Fruit fly (Drosophila melanogaster) whole organism, embryonic: ENCODE data around the gene CG10232.

Experiments used
- Atf6 ChIP-seq: fragments of 200-800 bp; sonication (Bioruptor generic); IDR thresholded peaks from 2 replicates; pipeline ENCODE4 v1.3.6; 2022; ENCODE audit warnings: missing biosample characterization, missing genetic modification characterization
- Bteb2 ChIP-seq: fragments of 200-800 bp; sonication (Bioruptor generic); optimal IDR thresholded peaks from 2 replicates; lab custom pipeline; 2016; ENCODE audit warnings: missing biosample characterization, missing genetic modification characterization
- CG10274 ChIP-seq: fragments of 200-800 bp; sonication (Bioruptor generic); optimal IDR thresholded peaks from 3 replicates; lab custom pipeline; 2017; ENCODE audit warnings: missing biosample characterization, mild to moderate bottlenecking, missing genetic modification characterization
- CG11560 ChIP-seq: fragments of 200-800 bp; sonication (Bioruptor generic); IDR thresholded peaks from 3 replicates; pipeline ENCODE4 v1.3.6; 2022; ENCODE audit warnings: missing biosample characterization, missing genetic modification characterization
- CG1233 ChIP-seq: fragments of 200-800 bp; sonication (Bioruptor generic); optimal IDR thresholded peaks from 4 replicates; lab custom pipeline; 2018; ENCODE audit warnings: missing biosample characterization, mild to moderate bottlenecking, missing genetic modification characterization
- CG1602 ChIP-seq: fragments of 200-800 bp; sonication (Bioruptor generic); optimal IDR thresholded peaks from 3 replicates; lab custom pipeline; 2016; ENCODE audit warnings: missing biosample characterization, missing genetic modification characterization
- CG16779 ChIP-seq: fragments of 200-800 bp; sonication (Bioruptor generic); IDR thresholded peaks from 2 replicates; pipeline ENCODE4 v1.3.6; 2022; ENCODE audit warnings: missing biosample characterization, missing genetic modification characterization
- CG17612 ChIP-seq: fragments of 200-800 bp; sonication (Bioruptor generic); IDR thresholded peaks from 2 replicates; pipeline ENCODE4 v1.3.6; 2022; ENCODE audit warnings: missing biosample characterization, missing genetic modification characterization
- CG30020 ChIP-seq: fragments of 200-800 bp; optimal IDR thresholded peaks from 2 replicates; lab custom pipeline; 2019; ENCODE audit warnings: missing biosample characterization, mild to moderate bottlenecking, missing genetic modification characterization, moderate library complexity
- CG32772 ChIP-seq: fragments of 200-800 bp; sonication (Bioruptor generic); IDR thresholded peaks from 2 replicates; pipeline ENCODE4 v1.3.6; 2022; ENCODE audit warnings: missing biosample characterization, missing genetic modification characterization
- CG3847 ChIP-seq: fragments of 200-800 bp; sonication (Bioruptor generic); IDR thresholded peaks from 2 replicates; pipeline ENCODE4 v1.3.6; 2022; ENCODE audit warnings: missing biosample characterization, missing genetic modification characterization
- CG42726 ChIP-seq: fragments of 200-800 bp; sonication (Bioruptor generic); IDR thresholded peaks from 2 replicates; pipeline ENCODE4 v1.3.6; 2022; ENCODE audit warnings: missing biosample characterization, missing genetic modification characterization; ENCODE audit not compliant: partially characterized antibody
- CG5953 ChIP-seq: fragments of 200-800 bp; sonication (Bioruptor generic); IDR thresholded peaks from 2 replicates; pipeline ENCODE4 v1.3.6; 2022; ENCODE audit warnings: missing biosample characterization, missing genetic modification characterization
- CG7271 ChIP-seq: fragments of 200-800 bp; sonication (Bioruptor generic); optimal IDR thresholded peaks from 2 replicates; lab custom pipeline; 2018; ENCODE audit warnings: missing biosample characterization, mild to moderate bottlenecking, missing genetic modification characterization, moderate library complexity
- CG7556 ChIP-seq: fragments of 200-800 bp; sonication (Bioruptor generic); optimal IDR thresholded peaks from 2 replicates; lab custom pipeline; 2017; ENCODE audit warnings: missing biosample characterization, mild to moderate bottlenecking, missing genetic modification characterization
- CG7928 ChIP-seq: fragments of 200-800 bp; sonication (Bioruptor generic); optimal IDR thresholded peaks from 2 replicates; lab custom pipeline; 2017; ENCODE audit warnings: missing biosample characterization, mild to moderate bottlenecking, missing genetic modification characterization
- CG9932 ChIP-seq: fragments of 200-800 bp; sonication (Bioruptor generic); IDR thresholded peaks from 2 replicates; pipeline ENCODE4 v1.3.6; 2022; ENCODE audit warnings: missing biosample characterization, missing genetic modification characterization
- Dip2 ChIP-seq: fragments of 200-800 bp; sonication (Bioruptor generic); IDR thresholded peaks from 2 replicates; pipeline ENCODE4 v1.3.6; 2022; ENCODE audit warnings: missing biosample characterization, missing genetic modification characterization
- Fer3 ChIP-seq: fragments of 200-800 bp; sonication (Bioruptor generic); optimal IDR thresholded peaks from 2 replicates; lab custom pipeline; 2018; ENCODE audit warnings: missing biosample characterization, mild to moderate bottlenecking, missing genetic modification characterization, moderate library complexity
- HLH4C ChIP-seq: fragments of 200-800 bp; sonication (Bioruptor generic); IDR thresholded peaks from 3 replicates; pipeline ENCODE4 v1.3.6; 2022; ENCODE audit warnings: missing biosample characterization, missing genetic modification characterization; ENCODE audit not compliant: partially characterized antibody
- Hmr ChIP-seq: fragments of 200-800 bp; sonication (Bioruptor generic); optimal IDR thresholded peaks from 3 replicates; lab custom pipeline; 2017; ENCODE audit warnings: mild to moderate bottlenecking, missing biosample characterization, missing genetic modification reagents, missing genetic modification characterization
- Max ChIP-seq: fragments of 200-800 bp; sonication (Bioruptor generic); optimal IDR thresholded peaks from 2 replicates; lab custom pipeline; 2016; ENCODE audit warnings: missing biosample characterization, mild to moderate bottlenecking, missing genetic modification characterization
- NK7.1 ChIP-seq: fragments of 200-800 bp; sonication (Bioruptor generic); optimal IDR thresholded peaks from 3 replicates; lab custom pipeline; 2016; ENCODE audit warnings: missing biosample characterization, missing genetic modification characterization
- Nf-YA ChIP-seq: fragments of 200-800 bp; sonication (Bioruptor generic); IDR thresholded peaks from 2 replicates; pipeline ENCODE4 v1.3.6; 2022; ENCODE audit warnings: missing biosample characterization, missing genetic modification characterization
- Nf-YC ChIP-seq: fragments of 200-800 bp; optimal IDR thresholded peaks from 3 replicates; lab custom pipeline; 2019; ENCODE audit warnings: missing biosample characterization, mild to moderate bottlenecking, missing genetic modification characterization, moderate library complexity
- Oli ChIP-seq: fragments of 200-800 bp; sonication (Bioruptor generic); optimal IDR thresholded peaks from 2 replicates; lab custom pipeline; 2018; ENCODE audit warnings: missing biosample characterization, mild to moderate bottlenecking, missing genetic modification characterization, moderate library complexity
- Opbp ChIP-seq: fragments of 200-800 bp; sonication (Bioruptor generic); IDR thresholded peaks from 3 replicates; pipeline ENCODE4 v1.3.6; 2022; ENCODE audit warnings: missing biosample characterization, missing genetic modification characterization; ENCODE audit not compliant: partially characterized antibody
- PHDP ChIP-seq: fragments of 200-800 bp; sonication (Bioruptor generic); optimal IDR thresholded peaks from 3 replicates; lab custom pipeline; 2018; ENCODE audit warnings: missing biosample characterization, mild to moderate bottlenecking, missing genetic modification characterization, moderate library complexity
- Vsx1 ChIP-seq: fragments of 200-800 bp; sonication (Bioruptor generic); optimal IDR thresholded peaks from 2 replicates; lab custom pipeline; 2017; ENCODE audit warnings: missing biosample characterization, mild to moderate bottlenecking, missing genetic modification characterization, missing genetic modification reagents
- ash1 ChIP-seq: fragments of 200-800 bp; sonication (Bioruptor generic); optimal IDR thresholded peaks from 2 replicates; lab custom pipeline; 2018; ENCODE audit warnings: missing biosample characterization, mild to moderate bottlenecking, missing genetic modification characterization
- chif ChIP-seq, 2 experiments: fragments of 200-800 bp; sonication (Bioruptor generic); optimal IDR thresholded peaks; 3 replicates each; lab custom pipeline; 2016; ENCODE audit warnings: missing biosample characterization in 2 of 2, missing genetic modification characterization in 2 of 2
- danr ChIP-seq: fragments of 200-800 bp; sonication (Bioruptor generic); IDR thresholded peaks from 2 replicates; pipeline ENCODE4 v1.3.6; 2022; ENCODE audit warnings: missing biosample characterization, missing genetic modification characterization
- ems ChIP-seq: fragments of 200-800 bp; sonication (Bioruptor generic); optimal IDR thresholded peaks from 3 replicates; lab custom pipeline; 2016; ENCODE audit warnings: missing biosample characterization, missing genetic modification characterization
- fu2 ChIP-seq: fragments of 200-800 bp; sonication (Bioruptor generic); optimal IDR thresholded peaks from 2 replicates; lab custom pipeline; 2016; ENCODE audit warnings: missing biosample characterization, missing genetic modification characterization
- hkb ChIP-seq, 2 experiments: fragments of 200-800 bp in 1 of 2; fragments of >200 bp in 1 of 2; sonication (Bioruptor generic) in 1 of 2; IDR thresholded peaks in 1 of 2; optimal IDR thresholded peaks in 1 of 2; 2 replicates each; pipeline versions ENCODE4 v1.3.6 to Lab custom; 2017 to 2022; ENCODE audit warnings: missing biosample characterization in 1 of 2, missing genetic modification characterization in 1 of 2
- lola ChIP-seq, 3 experiments: fragments of >200 bp in 2 of 3; fragments of 200-800 bp in 1 of 3; sonication (Bioruptor generic) in 1 of 3; optimal IDR thresholded peaks; 2 replicates each; lab custom pipeline; 2017 to 2019; ENCODE audit warnings: missing biosample characterization in 3 of 3, missing genetic modification characterization in 3 of 3, mild to moderate bottlenecking in 1 of 3, moderate library complexity in 1 of 3
- maf-S ChIP-seq: fragments of 200-800 bp; sonication (Bioruptor generic); optimal IDR thresholded peaks from 2 replicates; lab custom pipeline; 2016; ENCODE audit warnings: missing biosample characterization, missing genetic modification characterization
- nmo ChIP-seq: fragments of 200-800 bp; sonication (Bioruptor generic); optimal IDR thresholded peaks from 2 replicates; lab custom pipeline; 2018; ENCODE audit warnings: missing biosample characterization, mild to moderate bottlenecking, missing genetic modification characterization, moderate library complexity
- pum ChIP-seq: fragments of 200-800 bp; sonication (Bioruptor generic); optimal IDR thresholded peaks from 2 replicates; lab custom pipeline; 2016; ENCODE audit warnings: missing biosample characterization, missing genetic modification characterization
- ro ChIP-seq: fragments of 200-800 bp; sonication (Bioruptor generic); IDR thresholded peaks from 2 replicates; pipeline ENCODE4 v1.3.6; 2022; ENCODE audit warnings: missing biosample characterization, missing genetic modification characterization
- sens-2 ChIP-seq: fragments of 200-800 bp; sonication (Bioruptor generic); IDR thresholded peaks from 2 replicates; pipeline ENCODE4 v1.3.6; 2022; ENCODE audit warnings: missing biosample characterization, missing genetic modification characterization
- shn ChIP-seq: fragments of 200-800 bp; sonication (Bioruptor generic); optimal IDR thresholded peaks from 3 replicates; lab custom pipeline; 2016; ENCODE audit warnings: missing biosample characterization, missing genetic modification characterization
- sima ChIP-seq: fragments of 200-800 bp; sonication (Bioruptor generic); optimal IDR thresholded peaks from 2 replicates; lab custom pipeline; 2016; ENCODE audit warnings: missing biosample characterization, missing genetic modification characterization
- sisA ChIP-seq: fragments of 200-800 bp; sonication (Bioruptor generic); IDR thresholded peaks from 2 replicates; pipeline ENCODE4 v1.3.6; 2022; ENCODE audit warnings: missing biosample characterization, missing genetic modification characterization
- slbo ChIP-seq: fragments of 200-800 bp; sonication (Bioruptor generic); IDR thresholded peaks from 2 replicates; pipeline ENCODE4 v1.3.6; 2022; ENCODE audit warnings: missing biosample characterization, missing genetic modification characterization
- sna ChIP-seq: fragments of 200-800 bp; sonication (Bioruptor generic); IDR thresholded peaks from 2 replicates; pipeline ENCODE4 v1.3.6; 2022; ENCODE audit warnings: missing biosample characterization, missing genetic modification characterization; ENCODE audit not compliant: partially characterized antibody
- tup ChIP-seq: fragments of 200-800 bp; sonication (Bioruptor generic); optimal IDR thresholded peaks from 2 replicates; lab custom pipeline; 2016; ENCODE audit warnings: missing biosample characterization, mild to moderate bottlenecking, missing genetic modification characterization, moderate library complexity
- unc-4 ChIP-seq: fragments of 200-800 bp; sonication (Bioruptor generic); IDR thresholded peaks from 2 replicates; pipeline ENCODE4 v1.3.6; 2022; ENCODE audit warnings: missing biosample characterization, missing genetic modification characterization; ENCODE audit not compliant: partially characterized antibody

CG10232 gene

DNA sequence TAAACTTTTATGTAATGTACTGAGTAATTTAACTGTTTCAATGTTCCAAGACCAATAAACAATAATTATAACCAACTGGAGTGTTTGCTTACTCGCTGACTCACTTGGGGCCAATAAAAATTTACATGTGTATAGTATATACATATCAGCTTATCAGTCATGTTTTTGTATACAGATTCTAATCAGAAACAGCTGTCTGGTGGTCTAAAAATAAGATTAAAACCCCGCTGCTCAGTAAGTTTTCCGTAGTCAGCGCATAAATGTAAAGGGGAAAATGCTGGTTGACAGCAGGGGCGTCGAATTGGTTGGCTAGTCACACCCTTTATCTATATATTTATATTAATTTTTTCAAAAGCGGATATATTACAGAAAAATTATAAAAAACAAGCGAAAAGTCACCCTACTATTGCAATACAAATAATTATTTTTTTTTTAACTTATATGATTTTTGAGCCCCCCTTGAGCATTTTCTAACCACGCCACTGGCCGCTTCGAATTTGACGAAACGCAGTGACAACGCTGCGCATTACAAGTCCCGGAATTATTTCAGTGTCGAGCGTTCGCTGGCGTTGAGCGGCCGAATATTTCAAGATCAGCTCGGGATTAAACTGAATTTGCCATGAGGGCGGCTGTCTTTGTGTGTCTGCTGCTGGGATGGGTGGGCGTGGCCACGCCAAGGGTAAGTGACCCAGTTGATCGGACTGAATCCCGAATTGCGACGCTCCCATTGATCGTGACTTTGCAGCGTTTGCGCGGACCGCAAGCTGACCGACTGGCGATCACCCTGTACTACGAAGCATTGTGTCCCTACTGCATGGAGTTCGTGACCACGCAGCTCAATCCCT is 42.9 kb downstream of the CG10232 start, which contains the start of gene GILT2 (continued):
- TF ChIP-seq CG3847 (GFP tag; lab: Robert Waterston, UW) (peak; percentile 92), sisA (peak; percentile 90), CG7928 (peak; percentile 47), CG1233 (GFP tag; lab: Kevin White, UChicago) (peak; percentile 91), ash1 (GFP tag; lab: Kevin White, UChicago) (no peak), sna (GFP tag; lab: Robert Waterston, UW) (no peak), Max (GFP tag; lab: Kevin White, UChicago) (peak; percentile 90), Nf-YA (GFP tag; lab: Robert Waterston, UW) (peak; percentile 84), chif (GFP tag; optimal IDR thresholded peaks at IDR 0.05; lab: Kevin White, UChicago) (peak; percentile 35 to 61), Oli (tag; lab: Kevin White, UChicago) (peak; percentile 92), sima (GFP tag; lab: Kevin White, UChicago) (no peak), fu2 (peak; percentile 2), CG9932 (GFP tag; lab: Robert Waterston, UW) (peak; percentile 83), unc-4 (GFP tag; lab: Robert Waterston, UW) (no peak), CG11560 (tag; lab: Robert Waterston, UW) (peak; percentile 81), pum (GFP tag; lab: Kevin White, UChicago) (peak; percentile 39), Bteb2 (GFP tag; lab: Kevin White, UChicago) (peak; percentile 44), CG1602 (GFP tag; lab: Kevin White, UChicago) (peak; percentile 85), tup (GFP tag; lab: Kevin White, UChicago) (peak; percentile 63), CG16779 (0 out of 2 replicates have a peak, but pooled peaks have one; percentile 32), lola (GFP tag; optimal IDR thresholded peaks at IDR 0.05; lab: Kevin White, UChicago) (peak in 1 of 3 experiments; percentile 88), shn (peak; percentile 28), CG7556 (GFP tag; lab: Kevin White, UChicago) (peak; percentile 91), CG7271 (tag; lab: Kevin White, UChicago) (peak; percentile 87), Nf-YC (tag; lab: Kevin White, UChicago) (peak; percentile 78), danr (GFP tag; lab: Robert Waterston, UW) (peak; percentile 84), Fer3 (tag; lab: Kevin White, UChicago) (peak; percentile 93), HLH4C (GFP tag; lab: Robert Waterston, UW) (no peak), PHDP (tag; lab: Kevin White, UChicago) (peak; percentile 96), CG30020 (tag; lab: Kevin White, UChicago) (peak; percentile 62), Dip2 (no peak), Vsx1 (GFP tag; lab: Kevin White, UChicago) (peak; percentile 83), CG5953 (GFP tag; lab: Robert Waterston, UW) (peak; percentile 82), ro (peak; percentile 70), Atf6 (GFP tag; lab: Robert Waterston, UW) (peak; percentile 96), ems (peak; percentile 45), Hmr (GFP tag; lab: Kevin White, UChicago) (peak; percentile 87), maf-S (peak; percentile 15), CG10274 (GFP tag; lab: Kevin White, UChicago) (peak; percentile 67), CG32772 (GFP tag; lab: Robert Waterston, UW) (peak; percentile 90), nmo (GFP tag; lab: Kevin White, UChicago) (peak; percentile 95), slbo (GFP tag; lab: Robert Waterston, UW) (peak; percentile 94), sens-2 (GFP tag; lab: Robert Waterston, UW) (peak; percentile 76), Opbp (GFP tag; lab: Robert Waterston, UW) (no peak), hkb (optimal IDR thresholded peaks at IDR 0.05; lab: Kevin White, UChicago) (no peak), hkb (GFP tag; IDR thresholded peaks at IDR 0.05; lab: Robert Waterston, UW) (peak; percentile 95), CG42726 (GFP tag; lab: Robert Waterston, UW) (no peak), CG17612 (GFP tag; lab: Robert Waterston, UW) (peak; percentile 73; the same call in 1 of the 2 replicates), NK7.1 (GFP tag; lab: Kevin White, UChicago) (peak; percentile 18)
